Fruit fly (Drosophila melanogaster): Measurements from ENCODE around the gene Dab.
A peak's percentile ranks its signal among the peaks of the same experiment; 100 is the strongest.

Gene Dab

DNA sequence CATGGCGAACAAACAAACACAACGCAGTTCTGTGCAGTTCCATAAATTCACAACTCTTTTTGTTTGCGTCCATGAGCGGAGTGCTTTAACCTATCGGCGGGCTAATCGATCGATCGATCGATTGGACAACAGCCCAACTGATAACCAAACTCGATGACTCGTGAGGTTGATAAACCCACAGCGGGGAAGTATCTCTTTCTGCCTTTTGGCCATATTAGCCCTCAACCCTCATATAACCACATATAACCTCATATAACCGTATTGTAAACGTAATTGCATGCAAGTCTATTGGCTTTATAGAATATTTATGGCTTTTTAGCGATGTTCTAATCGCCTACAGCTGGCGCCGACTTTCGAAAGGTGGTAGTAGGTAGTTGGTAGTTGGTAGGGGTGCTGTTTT is 29.6 kb upstream of the Dab start:
- TF ChIP-seq sug (tag; optimal IDR thresholded peaks at IDR 0.05) (peak; percentile 37), grn (GFP tag; optimal IDR thresholded peaks at IDR 0.05) (peak; percentile 17), Blimp-1 (GFP tag; optimal IDR thresholded peaks at IDR 0.05) (no peak)

DNA sequence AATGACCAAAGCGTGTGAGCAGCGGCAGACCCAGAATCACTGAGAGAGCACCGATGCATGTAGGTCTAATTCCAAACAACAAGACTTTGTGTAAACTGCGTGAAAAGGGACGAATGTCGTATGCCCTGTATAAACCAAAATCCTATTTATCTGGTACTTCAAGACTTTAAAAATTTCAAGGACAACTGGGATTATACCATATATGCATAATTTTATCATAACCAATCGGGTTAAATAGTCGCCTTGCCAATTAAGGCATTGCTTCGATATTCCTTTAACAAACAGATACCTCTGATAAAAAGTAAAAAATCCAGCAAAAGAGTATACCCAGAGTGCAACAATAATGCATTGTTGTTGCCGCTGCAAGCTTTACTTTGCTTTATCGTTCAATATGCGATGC is 28.9 kb upstream of the Dab start:
- TF ChIP-seq CG6683 (GFP tag; optimal IDR thresholded peaks at IDR 0.05) (no peak), mam (GFP tag; optimal IDR thresholded peaks at IDR 0.05) (no peak), CG13424 (tag; optimal IDR thresholded peaks at IDR 0.05) (no peak), crc (GFP tag; optimal IDR thresholded peaks at IDR 0.05) (no peak), gcm (GFP tag; optimal IDR thresholded peaks at IDR 0.05) (no peak)

DNA sequence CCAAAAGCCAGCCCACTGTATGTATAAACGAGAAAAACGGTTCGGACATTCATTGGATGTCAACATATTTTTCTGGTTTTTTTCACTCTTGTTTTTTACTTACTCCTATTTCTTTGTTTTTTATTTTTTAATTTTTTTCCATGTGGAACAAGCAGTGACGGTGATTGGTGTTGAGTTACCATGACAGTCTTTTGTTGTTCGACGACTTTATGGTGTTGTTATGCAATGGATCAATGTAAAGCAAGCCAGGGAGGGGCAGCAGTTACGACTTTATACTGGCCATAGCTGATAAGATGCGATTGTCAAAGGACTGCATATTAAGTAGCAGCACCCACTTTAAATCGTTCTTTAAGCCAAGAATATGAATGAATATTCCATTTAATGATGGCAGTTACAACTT is 22.4 kb upstream of the Dab start:
- TF ChIP-seq Pdp1 (GFP tag; optimal IDR thresholded peaks at IDR 0.05) (peak in 1 of 2 experiments; percentile 54), lilli (GFP tag; optimal IDR thresholded peaks at IDR 0.05) (no peak), CG10979 (tag; optimal IDR thresholded peaks at IDR 0.05) (no peak), eve (GFP tag; optimal IDR thresholded peaks at IDR 0.05) (peak in 1 of 2 experiments; percentile 48), CG10321 (GFP tag; IDR thresholded peaks at IDR 0.05) (no peak), HLHmδ (GFP tag; optimal IDR thresholded peaks at IDR 0.05) (no peak), sr (GFP tag; IDR thresholded peaks at IDR 0.05) (no peak), CG3065 (GFP tag; optimal IDR thresholded peaks at IDR 0.05) (no peak), Adf1 (GFP tag; IDR thresholded peaks at IDR 0.05) (no peak), wor (GFP tag; IDR thresholded peaks at IDR 0.05) (no peak), ttk (GFP tag; IDR thresholded peaks at IDR 0.05) (no peak), nom (GFP tag; optimal IDR thresholded peaks at IDR 0.05) (peak; percentile 52), Dfd (GFP tag; optimal IDR thresholded peaks at IDR 0.05) (no peak)

DNA sequence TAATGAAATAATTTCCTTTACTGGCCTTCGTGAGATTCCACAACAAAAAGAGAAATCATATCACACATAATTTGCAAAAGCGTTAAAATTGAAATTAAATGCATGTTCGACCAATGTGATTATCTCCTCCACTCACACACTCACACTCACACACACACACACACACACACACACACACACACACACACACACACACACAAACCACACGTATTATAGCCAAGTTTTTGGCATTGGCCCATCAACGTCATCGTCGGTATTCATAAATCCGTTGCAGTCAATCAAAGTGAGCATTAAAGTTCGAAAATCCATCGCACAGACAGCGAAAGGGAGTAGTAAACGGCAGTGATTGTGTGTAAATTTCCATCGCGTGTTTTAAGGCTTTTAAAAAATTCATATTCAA is 21.9 kb upstream of the Dab start:
- peak; percentile 6 for TF ChIP-seq kni (GFP tag; optimal IDR thresholded peaks at IDR 0.05)
- peak; percentile 28 for TF ChIP-seq oc (tag; optimal IDR thresholded peaks at IDR 0.05)
- no peak for TF ChIP-seq corto (GFP tag; optimal IDR thresholded peaks at IDR 0.05)
- no peak for TF ChIP-seq CG17359 (tag; optimal IDR thresholded peaks at IDR 0.05)
- TF ChIP-seq cg (GFP tag; optimal IDR thresholded peaks at IDR 0.05), result peak; percentile 60
- TF ChIP-seq Hr78 (GFP tag; optimal IDR thresholded peaks at IDR 0.05), result peak in 1 of 2 experiments; percentile 33
- TF ChIP-seq abd-A (tag; optimal IDR thresholded peaks at IDR 0.05), result peak; percentile 7
- TF ChIP-seq lmd (GFP tag; IDR thresholded peaks at IDR 0.05), result no peak

DNA sequence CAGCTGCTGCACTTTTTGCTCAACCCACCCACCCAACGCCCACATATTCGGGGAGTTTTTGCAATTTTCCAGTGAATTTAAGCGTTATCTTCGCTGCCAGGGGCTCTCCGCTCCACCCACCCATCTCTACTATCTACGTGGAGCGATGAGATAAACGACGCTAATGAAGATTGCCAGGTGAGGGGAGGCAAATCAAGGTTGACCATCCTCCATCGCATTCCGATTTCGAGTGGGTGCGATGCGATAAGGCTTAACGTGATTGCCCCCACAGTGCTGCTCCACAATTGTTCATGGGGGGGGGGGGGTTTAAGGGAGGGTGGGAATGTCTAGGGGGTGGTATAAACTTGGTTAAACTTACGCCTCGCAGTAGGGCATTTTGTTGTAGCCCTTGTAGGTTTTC is 18.1 kb upstream of the Dab start:
- TF ChIP-seq ftz-f1 (GFP tag; optimal IDR thresholded peaks at IDR 0.05), result peak; percentile 57
- 0 out of 4 replicates have a peak, but pooled peaks have one; percentile 48 for TF ChIP-seq chinmo (GFP tag; IDR thresholded peaks at IDR 0.05; ENCODE audit: partially characterized antibody)
- TF ChIP-seq HmgZ (tag; optimal IDR thresholded peaks at IDR 0.05), result peak; percentile 18
- TF ChIP-seq grn (GFP tag; optimal IDR thresholded peaks at IDR 0.05), result peak; percentile 96
- TF ChIP-seq cwo (GFP tag; optimal IDR thresholded peaks at IDR 0.05), result peak; percentile 22
- no peak for TF ChIP-seq CG18011 (GFP tag; optimal IDR thresholded peaks at IDR 0.05)
- peak; percentile 58 for TF ChIP-seq mirr (GFP tag; optimal IDR thresholded peaks at IDR 0.05)
- TF ChIP-seq vnd (GFP tag; IDR thresholded peaks at IDR 0.05; ENCODE audit: partially characterized antibody), result peak; percentile 39; the same call in 1 of the 3 replicates
- TF ChIP-seq Hey (tag; optimal IDR thresholded peaks at IDR 0.05), result peak; percentile 14
- peak; percentile 52 for TF ChIP-seq Vsx1 (GFP tag; optimal IDR thresholded peaks at IDR 0.05)
- peak; percentile 75; the same call in 1 of the 2 replicates for TF ChIP-seq ham (GFP tag; IDR thresholded peaks at IDR 0.05)
- peak; percentile 98 for TF ChIP-seq GATAe (GFP tag; conservative IDR thresholded peaks at IDR 0.05)
- peak; percentile 68 for TF ChIP-seq ttk (GFP tag; IDR thresholded peaks at IDR 0.05)
- TF ChIP-seq CG11398 (GFP tag; optimal IDR thresholded peaks at IDR 0.05), result no peak
- peak; percentile 15 for TF ChIP-seq CG12769 (tag; optimal IDR thresholded peaks at IDR 0.05)
- TF ChIP-seq crol (GFP tag; IDR thresholded peaks at IDR 0.05), result peak; percentile 90
- peak; percentile 99 for TF ChIP-seq sd (tag; optimal IDR thresholded peaks at IDR 0.05)
